Worm (Caenorhabditis elegans): Measurements from ENCODE around the gene rnh-1.2.

ce11 chrII:9829108-9829507 lies 12.7 kb downstream of the rnh-1.2 start, which contains the start of gene ZK938.1:
- no peak for TF ChIP-seq lin-39 (tag; optimal IDR thresholded peaks at IDR 0.05)
- TF ChIP-seq nhr-21 (tag; optimal IDR thresholded peaks at IDR 0.05): no peak
- TF ChIP-seq aly-2 (tag; optimal IDR thresholded peaks at IDR 0.05): no peak
- TF ChIP-seq ceh-82 (tag; optimal IDR thresholded peaks at IDR 0.05): no peak
- TF ChIP-seq lsy-2 (tag; optimal IDR thresholded peaks at IDR 0.05): no peak
